Fruit fly (Drosophila melanogaster) S2 (cell line): Measurements from ENCODE around the gene Scr.
A peak's percentile ranks its signal among the peaks of the same experiment; 100 is the strongest.

Experiments
- CG8478 ChIP-seq: fragments of >200 bp; optimal IDR thresholded peaks from 2 replicates; lab custom pipeline; 2018
- CTCF ChIP-seq, 2 experiments: fragments of >200 bp; optimal IDR thresholded peaks; 2 replicates each; lab custom pipeline; 2018

Scr gene

dm6 chr3R:6814875-6815750, 34.7 kb downstream of the Scr start:
- TF ChIP-seq CG8478 (lab: Kevin White, UChicago), result no peak
- TF ChIP-seq CTCF (optimal IDR thresholded peaks at IDR 0.05; lab: Kevin White, UChicago), result no peak

DNA sequence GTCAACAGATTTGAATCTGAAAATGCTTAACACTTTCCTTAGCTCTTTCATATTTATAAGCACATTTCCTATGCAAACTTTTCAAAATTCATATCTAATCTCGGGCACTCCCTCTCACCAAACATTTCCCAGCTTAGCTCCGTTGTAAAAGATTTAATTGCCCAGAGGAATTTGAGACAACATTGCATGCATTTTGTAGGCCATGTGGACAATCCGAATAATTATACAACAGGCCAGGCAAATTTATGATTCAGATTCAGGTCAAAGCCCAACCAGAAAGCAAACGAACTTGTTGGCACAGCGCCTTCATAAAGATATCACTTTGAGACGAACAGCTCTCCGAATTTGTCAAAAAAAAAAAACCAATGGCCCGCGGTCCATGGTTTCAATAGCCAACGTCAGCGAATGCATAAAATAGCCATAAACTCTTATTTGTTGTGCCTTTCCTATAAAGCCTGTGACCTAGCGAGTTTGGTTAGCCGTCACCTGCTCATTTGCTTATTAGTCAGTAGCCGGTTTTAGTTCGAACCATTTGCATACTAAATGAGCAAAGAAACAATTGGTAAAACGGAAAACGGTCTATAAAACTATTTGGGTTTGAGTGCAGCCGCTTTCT, 35.7 kb downstream of the Scr start:
- TF ChIP-seq CG8478 (lab: Kevin White, UChicago) (no peak), CTCF (optimal IDR thresholded peaks at IDR 0.05; lab: Kevin White, UChicago) (no peak)

dm6 chr3R:6813259-6813658, 36.5 kb downstream of the Scr start:
- TF ChIP-seq CTCF (optimal IDR thresholded peaks at IDR 0.05; lab: Kevin White, UChicago) (no peak), CG8478 (lab: Kevin White, UChicago) (no peak)

dm6 chr3R:6812876-6813199, 36.9 kb downstream of the Scr start:
- no peak for TF ChIP-seq CG8478 (lab: Kevin White, UChicago)
- no peak for TF ChIP-seq CTCF (optimal IDR thresholded peaks at IDR 0.05; lab: Kevin White, UChicago)

- TF ChIP-seq CG8478 (lab: Kevin White, UChicago) (no peak), CTCF (optimal IDR thresholded peaks at IDR 0.05; lab: Kevin White, UChicago) (no peak)
Observed at dm6 chr3R:6812107-6812875, 37.5 kb downstream of the Scr start.

DNA sequence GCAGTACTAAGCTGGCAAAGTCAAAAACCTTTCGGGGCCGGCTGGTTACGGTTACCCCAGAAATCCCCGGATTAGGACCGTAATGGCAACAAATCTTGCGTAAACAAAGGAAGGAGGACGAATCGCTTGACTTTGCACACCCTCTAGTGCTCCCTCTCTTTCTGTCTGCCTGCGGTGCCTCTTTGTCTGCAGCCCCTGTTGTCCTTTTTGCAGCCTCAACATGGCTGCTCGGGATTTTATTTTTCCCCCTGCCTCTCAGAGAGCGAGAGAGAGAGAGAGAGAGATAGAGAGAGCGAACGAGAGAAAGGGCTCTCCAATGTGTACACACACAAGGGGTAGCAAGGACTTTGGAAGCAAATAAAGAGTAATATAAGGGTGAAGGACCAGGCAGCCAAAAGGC, 39.2 kb downstream of the Scr start:
- TF ChIP-seq CG8478 (lab: Kevin White, UChicago) (no peak), CTCF (optimal IDR thresholded peaks at IDR 0.05; lab: Kevin White, UChicago) (no peak)

DNA sequence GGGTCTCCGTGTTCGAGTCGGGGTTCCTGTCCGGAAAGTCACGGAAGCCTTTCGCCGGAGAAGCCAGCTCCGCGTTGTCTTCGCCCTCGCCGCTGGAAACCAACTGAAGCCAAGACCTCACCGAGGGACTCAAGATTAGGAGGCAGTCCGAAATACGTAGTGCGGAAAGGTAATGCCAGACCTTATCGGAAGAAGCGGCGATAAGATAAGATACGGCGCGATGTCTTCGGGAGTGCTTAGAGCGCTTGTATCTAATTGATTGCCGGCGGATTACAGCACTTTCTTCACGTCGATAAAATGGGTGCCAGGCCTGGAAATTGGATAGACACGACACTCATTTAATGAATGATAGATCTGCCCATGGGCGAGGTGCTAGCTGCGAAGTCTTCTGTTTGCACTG, 39.9 kb downstream of the Scr start:
- no peak for TF ChIP-seq CTCF (optimal IDR thresholded peaks at IDR 0.05; lab: Kevin White, UChicago)

DNA sequence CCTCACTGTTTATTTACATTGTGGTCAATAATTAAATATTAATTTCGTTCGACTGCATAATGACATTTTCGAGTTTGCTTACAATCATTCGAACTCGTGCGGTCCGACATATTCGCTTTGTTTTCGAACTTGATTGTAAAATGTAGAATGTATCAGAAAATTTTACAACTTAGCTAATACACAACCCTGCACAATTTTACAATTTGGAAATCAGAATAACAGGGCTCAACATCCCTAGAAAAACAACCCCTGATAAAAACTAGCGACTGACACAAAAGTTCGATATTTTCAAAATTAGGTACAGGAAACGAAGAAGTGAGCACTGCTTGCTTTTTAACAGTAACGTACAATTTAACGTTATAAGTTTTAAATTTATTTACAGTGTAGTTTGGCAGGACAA, 43.1 kb downstream of the Scr start:
- TF ChIP-seq CG8478 (lab: Kevin White, UChicago) (no peak), CTCF (optimal IDR thresholded peaks at IDR 0.05; lab: Kevin White, UChicago) (peak; percentile 61 to 74)

dm6 chr3R:6805948-6806347, 43.8 kb downstream of the Scr start:
- TF ChIP-seq CTCF (optimal IDR thresholded peaks at IDR 0.05; lab: Kevin White, UChicago) (no peak), CG8478 (lab: Kevin White, UChicago) (no peak)

- no peak for TF ChIP-seq CG8478 (lab: Kevin White, UChicago)
- no peak for TF ChIP-seq CTCF (optimal IDR thresholded peaks at IDR 0.05; lab: Kevin White, UChicago)
Observed at dm6 chr3R:6804695-6805300, 45.0 kb downstream of the Scr start.

dm6 chr3R:6801153-6801552, 48.6 kb downstream of the Scr start:
- TF ChIP-seq CTCF (optimal IDR thresholded peaks at IDR 0.05; lab: Kevin White, UChicago) (no peak), CG8478 (lab: Kevin White, UChicago) (no peak)

DNA sequence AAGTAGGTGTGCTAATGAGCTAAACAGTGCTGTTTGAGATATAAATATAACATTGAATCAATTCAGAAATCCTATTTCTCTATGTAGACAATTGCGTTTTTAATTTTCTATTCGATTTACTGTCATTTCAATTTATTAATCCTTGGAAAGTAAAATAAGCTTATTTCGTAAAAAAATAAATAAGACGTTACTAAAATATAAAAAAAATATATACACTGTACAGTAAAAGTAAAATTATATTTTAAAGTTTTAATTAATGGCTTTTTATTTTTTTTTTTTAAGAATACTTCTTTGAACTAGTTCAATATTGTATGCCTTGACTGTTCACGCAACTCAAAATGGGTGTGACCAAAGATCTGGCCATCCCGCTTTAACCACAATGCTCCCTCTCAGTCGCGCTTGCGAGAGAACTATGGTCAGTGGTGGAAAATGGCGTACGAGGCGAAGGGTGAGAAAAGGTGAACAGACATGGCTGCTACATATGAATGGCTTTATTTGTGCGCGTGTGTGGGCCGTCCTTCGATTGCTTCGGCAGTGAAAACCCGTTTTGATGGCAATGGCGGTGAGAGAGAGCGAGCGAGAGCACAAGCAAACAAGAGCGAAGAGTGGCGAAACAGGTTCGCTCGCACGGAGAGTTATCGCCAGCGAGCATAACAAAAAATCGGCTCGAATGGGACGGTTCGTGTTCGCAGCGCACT, 58.4 kb downstream of the Scr start, which contains the start of gene Dfd:
Gene Dfd, plus strand, starts transcription at position 648 of the 698 bp plus-strand sequence.
- TF ChIP-seq CG8478 (lab: Kevin White, UChicago) (no peak), CTCF (optimal IDR thresholded peaks at IDR 0.05; lab: Kevin White, UChicago) (peak in 1 of 2 experiments; percentile 40)

DNA sequence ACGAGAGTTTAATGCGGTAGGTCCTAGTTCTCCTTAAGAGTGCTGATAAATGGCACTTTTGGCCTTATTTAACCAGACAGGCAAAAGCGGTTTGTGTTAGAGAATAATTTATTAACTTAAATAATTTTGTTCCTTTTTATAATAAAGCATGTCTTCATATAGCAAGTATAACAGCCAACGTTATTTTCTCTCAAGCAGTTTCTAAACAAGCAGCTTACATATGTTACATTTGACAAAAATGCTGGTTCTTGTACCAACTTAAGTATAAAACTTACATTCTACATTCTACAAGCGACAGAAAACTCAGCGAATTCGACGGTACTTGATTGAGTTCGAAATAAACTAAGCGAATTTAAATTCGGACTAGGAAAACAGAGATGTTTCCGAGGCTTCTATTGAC, 69.8 kb downstream of the Scr start:
- TF ChIP-seq CTCF (optimal IDR thresholded peaks at IDR 0.05; lab: Kevin White, UChicago), result peak; percentile 58 to 71
- TF ChIP-seq CG8478 (lab: Kevin White, UChicago), result no peak

- TF ChIP-seq CG8478 (lab: Kevin White, UChicago), result no peak
- TF ChIP-seq CTCF (optimal IDR thresholded peaks at IDR 0.05; lab: Kevin White, UChicago), result no peak
Observed at dm6 chr3R:6776797-6777196, 73.0 kb downstream of the Scr start.
